Worm (Caenorhabditis elegans) whole organism, mixed stage, embryonic: ENCODE results near the gene W03F8.4.
A peak's percentile ranks its signal among the peaks of the same experiment; 100 is the strongest.

Source experiments
- ces-1 ChIP-seq: fragments of 150-350 bp; optimal IDR thresholded peaks from 2 replicates; lab custom pipeline; 2014; ENCODE audit warnings: missing biosample characterization, missing genetic modification reagents, missing genetic modification characterization
- cnd-1 ChIP-seq: fragments of 200-800 bp; sonication (Bioruptor generic); optimal IDR thresholded peaks from 2 replicates; lab custom pipeline; 2018; ENCODE audit warnings: mild to moderate bottlenecking, missing genetic modification characterization, missing compliant biosample characterization
- lin-13 ChIP-seq: fragments of 150-350 bp; optimal IDR thresholded peaks from 2 replicates; lab custom pipeline; 2014; ENCODE audit warnings: missing biosample characterization, missing genetic modification characterization
- mls-2 ChIP-seq: sonication (generic microtip); optimal IDR thresholded peaks from 2 replicates; lab custom pipeline; 2016; ENCODE audit warnings: mild to moderate bottlenecking, missing genetic modification characterization, moderate library complexity, missing compliant biosample characterization
- nhr-12 ChIP-seq: fragments of 150-350 bp; optimal IDR thresholded peaks from 2 replicates; lab custom pipeline; 2014; ENCODE audit warnings: missing biosample characterization, missing genetic modification characterization
- nhr-76 ChIP-seq: sonication (generic microtip); optimal IDR thresholded peaks from 2 replicates; lab custom pipeline; 2017; ENCODE audit warnings: missing biosample characterization, missing genetic modification characterization
- pha-4 ChIP-seq: fragments of 150-350 bp; optimal IDR thresholded peaks from 2 replicates; lab custom pipeline; 2018; ENCODE audit warnings: missing biosample characterization, missing genetic modification reagents, missing genetic modification characterization
- snpc-4 ChIP-seq: fragments of 150-350 bp; optimal IDR thresholded peaks from 2 replicates; lab custom pipeline; 2014; ENCODE audit warnings: missing biosample characterization, missing genetic modification characterization
- unc-39 ChIP-seq: fragments of 150-350 bp; optimal IDR thresholded peaks from 2 replicates; lab custom pipeline; 2014; ENCODE audit warnings: missing biosample characterization, missing genetic modification characterization
- unc-62 ChIP-seq: fragments of 150-350 bp; optimal IDR thresholded peaks from 2 replicates; lab custom pipeline; 2014; ENCODE audit warnings: missing biosample characterization, missing genetic modification reagents, missing genetic modification characterization
- ztf-11 ChIP-seq: fragments of 150-350 bp; optimal IDR thresholded peaks from 2 replicates; lab custom pipeline; 2014; ENCODE audit warnings: missing biosample characterization, missing genetic modification characterization

DNA sequence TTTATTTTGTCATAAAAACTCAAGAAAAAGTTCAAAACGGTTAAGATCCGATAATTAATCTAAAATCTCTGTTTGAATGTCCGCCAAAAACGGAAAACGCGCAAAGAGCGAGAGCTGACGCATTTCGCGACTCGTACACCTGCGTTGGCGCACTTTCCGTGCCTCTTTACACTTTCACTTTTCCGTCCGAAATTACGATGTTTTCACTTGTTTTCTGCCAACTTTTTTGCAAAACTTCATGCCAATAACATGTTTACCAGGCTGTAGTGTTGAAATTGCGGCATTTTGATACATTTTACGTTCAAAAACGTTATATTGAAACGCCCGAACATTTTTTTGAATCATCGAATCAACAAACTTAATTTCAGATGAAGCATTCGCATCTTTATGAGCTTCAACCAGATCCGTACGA, at the start of gene W03F8.4:
- TF ChIP-seq unc-39 (tag; lab: Kevin White, UChicago): peak; percentile 12
- TF ChIP-seq unc-62 (GFP tag; lab: Kevin White, UChicago): peak; percentile 51
- TF ChIP-seq snpc-4 (tag; lab: Kevin White, UChicago): no peak
- no peak for TF ChIP-seq nhr-76
- TF ChIP-seq nhr-12 (tag; lab: Kevin White, UChicago): no peak
- peak; percentile 13 for TF ChIP-seq ztf-11
- TF ChIP-seq mls-2 (tag; lab: Kevin White, UChicago): peak; percentile 68
- peak; percentile 94 for TF ChIP-seq lin-13 (tag; lab: Kevin White, UChicago)
- peak; percentile 50 for TF ChIP-seq cnd-1 (tag; lab: Kevin White, UChicago)
- TF ChIP-seq pha-4: peak; percentile 91
- TF ChIP-seq ces-1 (GFP tag; lab: Kevin White, UChicago): peak; percentile 62
